Fruit fly (Drosophila melanogaster): ENCODE results near the gene CG17751.

The CG17751 gene

DNA sequence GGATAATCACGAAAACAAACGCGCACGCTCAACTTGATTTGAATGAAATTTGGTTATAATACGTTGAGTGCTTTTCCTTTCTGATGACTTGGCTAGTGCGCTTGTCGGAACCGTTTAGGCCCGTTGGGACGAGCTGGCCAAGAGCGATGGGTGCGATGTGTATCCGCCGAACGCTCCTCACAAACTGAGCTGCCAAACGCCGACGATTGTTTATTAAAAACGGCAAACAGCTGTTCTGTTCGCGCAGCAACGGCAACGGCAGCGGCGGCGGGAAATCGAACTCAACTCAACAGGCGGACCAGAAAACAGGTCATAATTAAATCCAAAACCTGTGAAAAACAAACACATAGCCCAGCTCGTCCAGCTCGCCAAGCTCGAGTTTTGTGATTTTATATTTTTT, 13.9 kb downstream of the CG17751 start:
- TF ChIP-seq CG8478 (optimal IDR thresholded peaks at IDR 0.05) (no peak), CTCF (optimal IDR thresholded peaks at IDR 0.05) (no peak)

DNA sequence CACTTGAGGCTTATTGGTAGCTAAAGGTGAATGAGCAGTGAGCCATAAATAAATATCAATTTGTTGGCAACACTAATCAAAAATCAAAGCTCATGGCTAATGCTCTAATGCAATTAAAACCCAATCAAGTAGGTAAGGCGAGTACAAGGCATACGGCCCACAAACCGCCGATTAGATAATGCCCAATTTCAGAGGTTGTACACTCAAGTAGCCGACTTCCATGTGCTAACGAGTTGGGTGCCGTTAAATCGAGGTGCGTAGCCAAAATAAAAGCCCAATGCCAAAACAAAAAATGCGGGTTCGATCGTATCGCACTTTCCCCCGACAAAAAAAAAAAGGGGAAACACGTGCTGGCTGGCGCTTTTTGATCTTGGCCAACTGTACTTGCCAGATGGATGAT, 15.0 kb downstream of the CG17751 start:
- no peak for TF ChIP-seq CTCF (optimal IDR thresholded peaks at IDR 0.05)
- no peak for TF ChIP-seq CG8478 (optimal IDR thresholded peaks at IDR 0.05)

DNA sequence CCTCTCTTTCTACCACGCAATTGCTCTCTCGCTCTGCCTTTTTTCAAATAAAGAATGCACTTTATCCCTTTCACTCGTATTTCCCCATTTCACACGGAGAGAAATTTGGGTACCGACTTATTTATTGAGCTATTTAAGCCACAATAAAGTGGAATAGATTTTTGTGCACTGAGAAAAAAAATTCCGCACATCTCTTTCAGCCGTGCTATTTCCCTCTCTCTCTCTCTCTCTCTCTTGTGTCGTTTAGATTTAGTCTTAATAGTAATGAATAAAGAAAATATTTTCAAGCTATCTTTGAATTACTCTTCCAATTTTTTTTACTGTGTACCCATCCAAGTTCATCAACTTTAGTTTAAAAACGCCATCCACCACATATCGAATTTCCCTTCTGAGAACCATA, 16.6 kb downstream of the CG17751 start:
- TF ChIP-seq CG8478 (optimal IDR thresholded peaks at IDR 0.05) (no peak), CTCF (optimal IDR thresholded peaks at IDR 0.05) (no peak)

DNA sequence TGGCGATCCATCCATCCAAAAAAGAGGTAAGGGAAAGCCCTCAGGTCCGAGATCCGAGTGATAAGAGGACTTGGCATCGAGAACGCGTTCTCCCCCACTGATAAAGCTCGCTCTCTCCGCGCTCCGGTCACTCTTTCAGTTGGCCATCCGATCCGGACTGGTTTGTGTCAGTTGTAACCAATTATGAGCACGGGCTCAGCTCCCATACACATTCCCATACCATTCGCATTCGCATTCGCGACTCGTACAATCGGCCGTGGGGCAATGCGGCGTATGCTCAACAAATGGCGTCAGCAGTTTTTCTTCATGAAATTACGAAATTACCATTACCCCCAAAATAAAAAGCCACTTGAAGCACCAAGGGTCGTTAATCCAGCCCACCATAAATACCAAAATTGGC, 17.4 kb downstream of the CG17751 start:
- TF ChIP-seq CG8478 (optimal IDR thresholded peaks at IDR 0.05): no peak
- no peak for TF ChIP-seq CTCF (optimal IDR thresholded peaks at IDR 0.05)

DNA sequence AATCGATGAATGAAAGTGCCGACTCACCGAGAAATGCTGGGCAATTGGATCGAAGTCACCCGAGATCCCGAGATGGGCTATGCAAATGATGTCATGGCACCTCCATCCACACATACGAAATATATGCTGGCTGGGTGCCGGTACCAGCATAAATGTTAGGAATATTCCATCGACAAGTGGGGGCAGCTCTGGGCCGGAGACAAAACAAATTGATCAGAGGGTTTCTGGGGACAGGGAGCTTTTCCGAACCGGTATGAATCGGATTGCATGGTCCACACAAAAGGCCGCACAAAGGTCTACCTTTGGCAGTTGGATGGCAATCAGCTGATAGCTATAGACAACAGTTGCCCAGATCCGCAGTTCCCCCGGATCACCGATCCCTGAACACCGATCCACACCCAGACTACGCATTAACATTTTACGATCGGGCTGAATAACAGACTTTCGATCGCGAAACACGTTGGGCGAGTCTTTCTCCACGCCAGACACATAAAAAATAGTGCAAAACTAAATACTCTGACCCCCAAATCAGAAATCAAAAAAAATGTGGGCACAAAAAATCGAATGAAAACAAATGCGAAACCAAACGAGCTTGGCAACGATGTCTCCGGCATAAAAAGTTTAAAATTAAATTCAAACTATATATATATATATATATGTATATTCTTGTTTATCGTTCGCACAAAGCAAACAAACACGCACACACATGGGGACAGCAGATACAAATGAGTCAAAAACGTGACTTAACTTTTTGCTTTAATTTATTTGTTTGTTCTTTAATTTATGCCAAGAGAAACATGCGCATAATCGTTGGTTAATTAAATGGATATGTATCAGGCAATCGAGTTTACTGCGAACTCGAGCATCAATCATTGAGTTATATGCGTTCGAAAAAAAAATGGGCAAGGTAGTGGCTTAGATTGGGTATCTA, 18.5 kb downstream of the CG17751 start:
- TF ChIP-seq CG8478 (optimal IDR thresholded peaks at IDR 0.05): no peak
- no peak for TF ChIP-seq CTCF (optimal IDR thresholded peaks at IDR 0.05)

DNA sequence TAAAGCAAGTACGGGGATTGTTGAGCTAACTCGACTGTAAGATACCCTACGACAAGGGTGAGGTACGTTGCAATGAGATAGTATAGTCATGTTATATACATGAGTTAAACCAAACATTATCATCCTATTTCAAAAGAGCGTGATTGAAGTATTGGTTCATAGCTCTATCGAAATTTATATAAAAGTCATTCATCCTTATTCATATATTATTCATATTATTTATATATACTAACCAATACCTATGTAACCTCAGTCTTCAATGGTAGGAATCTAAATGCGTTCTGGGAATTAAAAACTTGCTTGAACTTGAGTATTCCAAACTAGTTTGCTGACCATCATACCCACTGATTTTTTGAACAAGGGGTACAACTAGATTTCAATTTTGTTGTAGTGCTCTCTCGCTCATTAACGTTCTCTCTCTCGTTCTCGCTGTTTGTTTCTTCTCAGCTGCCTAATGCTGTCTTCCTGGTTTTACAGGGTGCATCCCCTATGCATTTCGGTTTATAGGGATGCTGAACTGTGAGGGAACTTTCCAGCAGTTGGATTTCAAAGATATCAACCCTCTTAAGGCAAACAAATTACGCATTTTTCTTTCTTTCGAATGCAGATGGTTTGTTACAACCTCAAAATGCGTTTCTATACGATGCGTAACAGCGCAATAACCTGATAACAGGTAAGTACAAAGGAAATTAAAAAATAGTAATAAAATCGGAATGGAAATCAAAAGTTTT, 20.9 kb downstream of the CG17751 start:
- no peak for TF ChIP-seq CG8478 (optimal IDR thresholded peaks at IDR 0.05)
- TF ChIP-seq CTCF (optimal IDR thresholded peaks at IDR 0.05): no peak

DNA sequence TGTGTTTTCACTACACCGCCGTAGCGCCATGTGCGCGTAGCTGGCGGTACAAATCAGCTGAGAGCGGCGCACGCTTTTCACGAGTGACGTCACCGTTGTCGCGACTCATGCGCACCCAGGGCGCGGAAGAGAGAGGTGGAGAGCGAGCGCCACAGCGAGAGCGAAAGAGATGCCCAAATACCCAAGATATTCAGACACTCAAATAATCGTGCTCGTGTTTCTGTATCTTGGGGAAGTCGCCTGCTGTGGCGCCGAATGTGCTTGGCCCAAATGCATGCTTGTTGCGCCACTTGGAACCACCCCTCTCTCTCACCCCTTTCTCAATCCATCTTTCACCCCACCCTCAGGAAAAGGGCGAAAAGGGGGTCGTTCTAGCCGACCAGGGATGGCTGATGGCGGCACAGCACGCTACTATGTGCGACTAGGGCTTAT, 25.6 kb downstream of the CG17751 start, which contains the start of gene CG6231:
Gene CG6231 (minus strand): TSS at position 34 of the 432 bp plus-strand sequence.
- no peak for TF ChIP-seq CG8478 (optimal IDR thresholded peaks at IDR 0.05)
- no peak for TF ChIP-seq CTCF (optimal IDR thresholded peaks at IDR 0.05)

DNA sequence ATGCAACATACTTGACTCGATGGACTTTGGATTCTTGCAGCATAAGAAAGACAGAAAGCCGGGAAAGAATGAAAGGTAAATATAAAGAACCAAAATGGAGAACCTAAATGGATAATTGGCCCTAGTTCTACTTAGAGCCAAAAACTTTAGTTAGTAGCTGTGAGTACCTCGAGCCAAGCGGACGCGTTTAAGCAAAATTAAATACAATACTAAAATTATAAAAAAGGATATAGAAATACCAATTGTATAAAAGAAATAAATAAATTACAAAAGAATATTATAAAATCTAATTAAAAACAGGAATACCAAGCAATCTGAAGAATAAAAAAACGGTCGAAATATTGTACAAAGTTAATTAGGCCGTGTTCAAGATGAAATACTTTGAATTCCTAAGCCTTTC, 27.6 kb downstream of the CG17751 start, which contains the start of gene CG34138:
Gene CG34138 (plus strand): TSS at position 301 of the 400 bp plus-strand sequence.
- no peak for TF ChIP-seq CTCF (optimal IDR thresholded peaks at IDR 0.05)
- TF ChIP-seq CG8478 (optimal IDR thresholded peaks at IDR 0.05): no peak

DNA sequence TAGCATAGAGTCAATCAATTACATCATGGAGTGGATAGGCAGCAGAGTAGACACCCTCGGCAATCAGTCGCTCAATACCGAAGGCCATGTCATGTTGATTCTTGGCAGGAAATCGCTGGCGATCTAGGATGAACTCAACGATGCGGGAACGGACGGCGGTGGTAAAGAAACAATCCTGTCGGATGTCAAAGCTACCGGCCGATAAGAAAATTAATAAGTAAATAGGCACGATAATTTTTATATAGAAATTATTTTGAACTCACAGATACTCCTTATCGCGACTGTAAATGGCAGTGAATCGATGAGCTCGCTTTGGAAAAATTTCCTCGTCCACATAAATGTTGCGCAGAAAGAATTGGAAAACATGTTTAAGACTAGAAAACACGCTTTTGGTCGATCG, 30.9 kb downstream of the CG17751 start:
- TF ChIP-seq CTCF (optimal IDR thresholded peaks at IDR 0.05) (no peak), CG8478 (optimal IDR thresholded peaks at IDR 0.05) (no peak)

DNA sequence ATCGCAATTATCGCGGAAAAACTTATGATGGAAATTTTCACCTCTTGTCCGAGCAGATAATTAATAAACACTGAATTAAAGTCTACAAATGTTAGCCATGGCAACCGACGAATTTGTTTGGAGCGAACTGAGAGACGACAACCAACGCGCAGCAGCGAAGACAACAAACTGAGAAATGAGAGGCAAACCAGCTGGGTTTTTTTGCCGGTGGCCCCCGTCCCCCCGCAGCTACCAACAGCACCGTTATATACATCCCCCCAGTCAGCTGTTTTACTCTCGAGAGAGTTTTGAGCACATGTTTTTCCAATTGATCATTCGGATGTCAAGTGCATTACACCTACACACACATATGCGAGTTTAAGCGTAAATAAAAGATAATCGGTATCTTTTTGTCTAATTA, 34.0 kb downstream of the CG17751 start:
- no peak for TF ChIP-seq CTCF (optimal IDR thresholded peaks at IDR 0.05)
- TF ChIP-seq CG8478 (optimal IDR thresholded peaks at IDR 0.05): no peak

DNA sequence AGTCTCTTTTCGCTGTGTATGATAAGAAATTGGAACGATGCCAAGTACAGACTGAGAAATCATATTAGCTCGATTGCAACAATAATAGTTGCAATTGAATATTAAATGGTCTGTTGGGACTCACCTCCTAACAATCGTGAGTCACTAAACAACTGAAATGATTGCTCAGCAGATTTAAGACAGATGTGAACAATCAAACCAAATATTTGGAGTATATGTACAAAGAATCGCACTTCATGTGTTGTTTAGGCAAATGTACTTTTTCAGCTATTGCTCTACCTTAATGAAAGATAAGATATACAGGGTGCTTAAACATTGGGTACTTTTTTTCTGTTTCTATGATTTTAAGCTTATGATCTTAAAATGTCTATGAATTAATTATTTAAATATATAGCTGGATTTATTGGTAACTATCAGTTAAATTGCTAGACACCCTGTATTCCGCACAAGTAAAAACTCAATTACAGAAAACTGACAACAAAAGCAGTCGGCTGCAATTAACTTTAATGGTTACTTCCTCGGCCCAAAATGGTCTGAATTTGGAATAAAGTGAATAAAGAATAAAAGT, 34.5 kb downstream of the CG17751 start:
- TF ChIP-seq CG8478 (optimal IDR thresholded peaks at IDR 0.05) (no peak), CTCF (optimal IDR thresholded peaks at IDR 0.05) (no peak)

DNA sequence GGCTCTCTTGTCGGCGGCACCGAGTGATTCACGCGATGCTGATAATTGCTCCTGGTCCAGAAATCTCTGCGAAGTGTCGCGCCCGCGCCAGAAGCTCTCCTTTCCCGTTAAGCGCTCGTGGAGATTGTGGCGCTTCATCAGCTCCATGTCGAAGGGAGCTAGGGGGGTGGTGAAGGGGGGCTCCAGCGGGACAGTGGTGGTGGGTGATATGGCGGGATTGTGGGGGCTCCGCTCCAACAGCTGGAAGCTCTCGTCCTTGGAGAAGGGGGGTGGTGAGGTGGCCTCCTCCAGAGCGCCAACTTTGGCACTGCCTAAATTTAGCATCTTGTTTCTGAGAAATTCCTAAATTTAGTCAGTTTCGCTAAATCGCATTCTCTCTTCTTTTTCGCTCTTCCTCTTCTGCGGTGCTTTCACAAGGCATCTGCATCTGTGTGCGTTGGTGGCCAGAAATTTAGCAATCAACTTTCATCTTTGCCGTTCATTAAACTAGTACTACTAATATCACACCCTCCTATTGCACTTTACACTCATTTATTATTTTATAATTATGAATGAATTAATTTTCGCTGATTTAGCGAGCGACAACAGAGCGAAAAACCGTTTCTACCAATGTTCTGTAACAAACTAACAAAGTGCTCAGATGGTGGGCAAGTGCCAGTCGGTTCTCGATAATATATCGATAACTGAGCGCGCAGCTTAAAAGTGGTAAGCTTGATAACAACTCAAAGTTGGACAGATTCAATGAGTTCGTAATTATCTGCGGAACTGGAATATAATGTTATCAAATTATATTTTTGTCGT, 35.2 kb downstream of the CG17751 start, which contains the start of gene subdued:
Gene subdued (minus strand): TSS at position 631 of the 801 bp plus-strand sequence.
- no peak for TF ChIP-seq CG8478 (optimal IDR thresholded peaks at IDR 0.05)
- TF ChIP-seq CTCF (optimal IDR thresholded peaks at IDR 0.05): no peak

DNA sequence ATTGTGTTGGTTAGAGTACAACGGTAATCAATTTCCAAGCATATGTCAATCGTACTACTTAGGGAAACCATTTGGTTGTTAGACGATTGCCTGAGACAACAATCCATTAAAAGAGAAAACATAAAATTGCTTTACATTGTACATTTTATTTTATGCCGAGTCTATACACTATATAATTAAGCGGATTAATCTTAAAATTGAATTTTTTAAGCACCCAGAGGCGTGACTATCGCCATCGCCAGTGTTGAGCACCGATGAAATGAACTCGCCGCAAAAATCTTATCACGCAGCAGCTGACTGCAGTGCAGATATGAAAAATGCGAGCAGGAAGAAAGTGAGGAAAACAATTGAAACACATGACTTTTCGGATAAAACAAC, 35.8 kb downstream of the CG17751 start:
- no peak for TF ChIP-seq CTCF (optimal IDR thresholded peaks at IDR 0.05)
- TF ChIP-seq CG8478 (optimal IDR thresholded peaks at IDR 0.05): no peak

DNA sequence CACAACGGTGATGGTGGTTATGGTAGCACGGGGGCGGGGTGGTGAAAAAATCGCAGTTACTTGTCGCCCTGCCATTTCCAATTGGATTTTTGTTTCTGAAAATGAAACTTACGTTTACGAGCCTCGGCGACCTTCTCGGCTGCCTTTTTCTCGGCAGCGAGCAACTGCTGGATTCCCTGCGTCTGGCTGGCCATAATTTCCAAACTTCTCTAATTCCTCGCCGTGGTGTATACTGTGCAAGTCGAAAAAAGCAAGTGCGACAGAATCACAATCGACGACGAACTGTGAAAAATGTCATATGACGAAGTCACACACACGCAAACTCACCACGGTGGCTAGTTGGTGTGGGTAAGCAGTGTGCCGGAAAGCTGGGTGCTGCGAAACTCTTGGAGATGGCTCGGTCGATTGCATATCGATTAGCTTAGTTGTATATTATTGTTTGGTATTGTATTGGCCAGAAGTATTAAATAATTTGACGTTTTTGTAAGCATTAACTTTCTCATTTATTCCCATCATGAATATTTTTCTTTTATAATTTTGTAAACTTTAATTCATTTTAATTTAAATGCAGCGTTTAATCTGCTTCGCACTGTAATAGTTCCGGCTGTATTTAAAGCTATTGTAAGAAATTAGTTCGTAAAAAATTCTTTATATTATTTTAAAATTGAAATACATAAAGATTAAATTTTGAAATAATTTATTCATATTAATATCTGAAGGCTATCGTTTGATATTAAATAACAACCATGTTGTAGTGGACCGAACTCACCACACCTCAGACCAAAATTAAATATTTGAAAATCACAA, 37.2 kb downstream of the CG17751 start, which contains the start of gene Vha13:
Gene Vha13 (minus strand): TSS at position 293 of the 807 bp plus-strand sequence.
- no peak for TF ChIP-seq CG8478 (optimal IDR thresholded peaks at IDR 0.05)
- TF ChIP-seq CTCF (optimal IDR thresholded peaks at IDR 0.05): no peak
